Fruit fly (Drosophila melanogaster) whole organism, embryonic: Measurements from ENCODE around the gene CG2182.

ENCODE experiments used
- Ada2b ChIP-seq: fragments of 200-800 bp; sonication (Bioruptor generic); IDR thresholded peaks from 2 replicates; pipeline ENCODE4 v1.3.6; 2022; ENCODE audit warnings: missing biosample characterization, missing genetic modification characterization
- Asciz ChIP-seq: fragments of 200-800 bp; sonication (Bioruptor generic); optimal IDR thresholded peaks from 2 replicates; lab custom pipeline; 2017; ENCODE audit warnings: missing biosample characterization, mild to moderate bottlenecking, missing genetic modification characterization, missing genetic modification reagents
- Blimp-1 ChIP-seq: fragments of 200-800 bp; sonication (Bioruptor generic); optimal IDR thresholded peaks from 3 replicates; lab custom pipeline; 2018; ENCODE audit warnings: missing biosample characterization, missing genetic modification characterization, mild to moderate bottlenecking, moderate library complexity, missing genetic modification reagents
- CG10274 ChIP-seq: fragments of 200-800 bp; sonication (Bioruptor generic); optimal IDR thresholded peaks from 3 replicates; lab custom pipeline; 2017; ENCODE audit warnings: missing biosample characterization, mild to moderate bottlenecking, missing genetic modification characterization
- CG10321 ChIP-seq: fragments of 200-800 bp; sonication (Bioruptor generic); IDR thresholded peaks from 2 replicates; pipeline ENCODE4 v1.3.6; 2022; ENCODE audit warnings: missing biosample characterization, missing genetic modification characterization
- CG12219 ChIP-seq: fragments of 200-800 bp; sonication (Bioruptor generic); optimal IDR thresholded peaks from 3 replicates; lab custom pipeline; 2018; ENCODE audit warnings: missing biosample characterization, mild to moderate bottlenecking, missing genetic modification characterization
- CG12299 ChIP-seq: fragments of 200-800 bp; sonication (Bioruptor generic); optimal IDR thresholded peaks from 2 replicates; lab custom pipeline; 2018; ENCODE audit warnings: missing biosample characterization, mild to moderate bottlenecking, missing genetic modification characterization
- CG12942 ChIP-seq: fragments of 200-800 bp; sonication (Bioruptor generic); optimal IDR thresholded peaks from 3 replicates; lab custom pipeline; 2016; ENCODE audit warnings: missing biosample characterization, missing genetic modification characterization
- CG13287 ChIP-seq: fragments of 200-800 bp; sonication (Bioruptor generic); IDR thresholded peaks from 2 replicates; pipeline ENCODE4 v1.3.6; 2022; ENCODE audit warnings: missing biosample characterization, missing genetic modification characterization; ENCODE audit not compliant: partially characterized antibody
- CG17328 ChIP-seq: fragments of 200-800 bp; sonication (Bioruptor generic); IDR thresholded peaks from 2 replicates; pipeline ENCODE4 v1.3.6; 2022; ENCODE audit warnings: missing biosample characterization, missing genetic modification characterization
- CG18619 ChIP-seq: fragments of 200-800 bp; sonication (Bioruptor generic); optimal IDR thresholded peaks from 3 replicates; lab custom pipeline; 2017; ENCODE audit warnings: missing biosample characterization, mild to moderate bottlenecking, missing genetic modification characterization
- CG2202 ChIP-seq: fragments of 200-800 bp; sonication (Bioruptor generic); optimal IDR thresholded peaks from 2 replicates; lab custom pipeline; 2018; ENCODE audit warnings: missing biosample characterization, mild to moderate bottlenecking, missing genetic modification characterization
- CG31365 ChIP-seq: fragments of 200-800 bp; sonication (Bioruptor generic); optimal IDR thresholded peaks from 2 replicates; lab custom pipeline; 2018; ENCODE audit warnings: missing biosample characterization, mild to moderate bottlenecking, missing genetic modification characterization
- CG31388 ChIP-seq: fragments of 200-800 bp; sonication (Bioruptor generic); optimal IDR thresholded peaks from 2 replicates; lab custom pipeline; 2016; ENCODE audit warnings: missing biosample characterization, missing genetic modification characterization
- CG32532 ChIP-seq: fragments of 200-800 bp; sonication (Bioruptor generic); IDR thresholded peaks from 2 replicates; pipeline ENCODE4 v1.3.6; 2022; ENCODE audit warnings: missing biosample characterization, missing genetic modification characterization
- CG3407 ChIP-seq: fragments of 200-800 bp; sonication (Bioruptor generic); optimal IDR thresholded peaks from 2 replicates; lab custom pipeline; 2018; ENCODE audit warnings: missing biosample characterization, mild to moderate bottlenecking, missing genetic modification characterization
- CG34422 ChIP-seq: fragments of 200-800 bp; sonication (Bioruptor generic); IDR thresholded peaks from 3 replicates; pipeline ENCODE4 v1.3.6; 2022; ENCODE audit warnings: missing biosample characterization, missing genetic modification characterization
- CG43689 ChIP-seq: fragments of 200-800 bp; sonication (Bioruptor generic); IDR thresholded peaks from 2 replicates; pipeline ENCODE4 v1.3.6; 2022; ENCODE audit warnings: missing biosample characterization, missing genetic modification characterization
- CG4730 ChIP-seq: fragments of 200-800 bp; sonication (Bioruptor generic); IDR thresholded peaks from 2 replicates; pipeline ENCODE4 v1.3.6; 2022; ENCODE audit warnings: missing biosample characterization, missing genetic modification characterization
- Chrac-16 ChIP-seq: fragments of 200-800 bp; sonication (Bioruptor generic); optimal IDR thresholded peaks from 3 replicates; lab custom pipeline; 2016; ENCODE audit warnings: missing biosample characterization, missing genetic modification characterization
- D ChIP-seq, 2 experiments: fragments of 200-800 bp in 1 of 2; fragments of >200 bp in 1 of 2; sonication (Bioruptor generic) in 1 of 2; optimal IDR thresholded peaks; 2 replicates in 1 of 2; 3 replicates in 1 of 2; lab custom pipeline; 2017; ENCODE audit warnings: mild to moderate bottlenecking in 1 of 2, missing biosample characterization in 1 of 2, missing genetic modification characterization in 1 of 2, missing genetic modification reagents in 1 of 2
- D19B ChIP-seq: fragments of 200-800 bp; sonication (Bioruptor generic); optimal IDR thresholded peaks from 2 replicates; lab custom pipeline; 2017; ENCODE audit warnings: missing biosample characterization, mild to moderate bottlenecking, missing genetic modification characterization
- Dad ChIP-seq: fragments of 200-800 bp; sonication (Bioruptor generic); optimal IDR thresholded peaks from 3 replicates; lab custom pipeline; 2016; ENCODE audit warnings: missing biosample characterization, missing genetic modification characterization
- E2f2 ChIP-seq: fragments of 200-800 bp; sonication (Bioruptor generic); IDR thresholded peaks from 2 replicates; pipeline ENCODE4 v1.3.6; 2022; ENCODE audit warnings: missing biosample characterization, missing genetic modification characterization
- Lpt ChIP-seq: fragments of >200 bp; optimal IDR thresholded peaks from 2 replicates; lab custom pipeline; 2018; ENCODE audit warnings: missing biosample characterization, missing genetic modification characterization
- Nf-YA ChIP-seq: fragments of 200-800 bp; sonication (Bioruptor generic); IDR thresholded peaks from 2 replicates; pipeline ENCODE4 v1.3.6; 2022; ENCODE audit warnings: missing biosample characterization, missing genetic modification characterization
- Optix ChIP-seq: fragments of 200-800 bp; sonication (Bioruptor generic); IDR thresholded peaks from 3 replicates; pipeline ENCODE4 v1.3.6; 2022; ENCODE audit warnings: missing biosample characterization, missing genetic modification characterization
- Sox100B ChIP-seq: fragments of 200-800 bp; sonication (Bioruptor generic); optimal IDR thresholded peaks from 3 replicates; lab custom pipeline; 2018; ENCODE audit warnings: missing biosample characterization, mild to moderate bottlenecking, missing genetic modification characterization
- abd-A ChIP-seq: fragments of 200-800 bp; sonication (Bioruptor generic); optimal IDR thresholded peaks from 3 replicates; lab custom pipeline; 2019; ENCODE audit warnings: missing biosample characterization, mild to moderate bottlenecking, missing genetic modification characterization, moderate library complexity
- amos ChIP-seq: fragments of 200-800 bp; sonication (Bioruptor generic); IDR thresholded peaks from 2 replicates; pipeline ENCODE4 v1.3.6; 2022; ENCODE audit warnings: missing biosample characterization, missing genetic modification characterization; ENCODE audit not compliant: partially characterized antibody
- az2 ChIP-seq: fragments of 200-800 bp; sonication (Bioruptor generic); optimal IDR thresholded peaks from 3 replicates; lab custom pipeline; 2016; ENCODE audit warnings: missing biosample characterization, missing genetic modification characterization
- cad ChIP-seq: fragments of >200 bp; optimal IDR thresholded peaks from 2 replicates; lab custom pipeline; 2017; ENCODE audit warnings: missing biosample characterization, missing genetic modification characterization
- cato ChIP-seq: fragments of 200-800 bp; sonication (Bioruptor generic); optimal IDR thresholded peaks from 2 replicates; lab custom pipeline; 2016; ENCODE audit warnings: missing biosample characterization, missing genetic modification characterization, borderline replicate concordance
- chn ChIP-seq: fragments of 200-800 bp; sonication (Bioruptor generic); optimal IDR thresholded peaks from 2 replicates; lab custom pipeline; 2016; ENCODE audit warnings: missing biosample characterization, missing genetic modification characterization
- da ChIP-seq: fragments of 200-800 bp; sonication (Bioruptor generic); optimal IDR thresholded peaks from 2 replicates; lab custom pipeline; 2016; ENCODE audit warnings: missing biosample characterization, missing genetic modification characterization
- danr ChIP-seq: fragments of 200-800 bp; sonication (Bioruptor generic); IDR thresholded peaks from 2 replicates; pipeline ENCODE4 v1.3.6; 2022; ENCODE audit warnings: missing biosample characterization, missing genetic modification characterization
- en ChIP-seq: fragments of 200-800 bp; sonication (Bioruptor generic); optimal IDR thresholded peaks from 2 replicates; lab custom pipeline; 2016; ENCODE audit warnings: missing biosample characterization, missing genetic modification characterization
- exex ChIP-seq: fragments of 200-800 bp; sonication (Bioruptor generic); optimal IDR thresholded peaks from 4 replicates; lab custom pipeline; 2018; ENCODE audit warnings: missing biosample characterization, mild to moderate bottlenecking, missing genetic modification characterization, moderate library complexity
- gro ChIP-seq: fragments of 200-800 bp; sonication (Bioruptor generic); optimal IDR thresholded peaks from 2 replicates; lab custom pipeline; 2016; ENCODE audit warnings: missing biosample characterization, missing genetic modification characterization
- gsb-n ChIP-seq: fragments of 200-800 bp; sonication (Bioruptor generic); optimal IDR thresholded peaks from 3 replicates; lab custom pipeline; 2018; ENCODE audit warnings: missing biosample characterization, mild to moderate bottlenecking, missing genetic modification characterization
- hb ChIP-seq: fragments of 200-800 bp; sonication (Bioruptor generic); IDR thresholded peaks from 3 replicates; pipeline ENCODE4 v1.3.6; 2022; ENCODE audit warnings: missing biosample characterization, missing genetic modification characterization; ENCODE audit not compliant: partially characterized antibody
- lola ChIP-seq, 3 experiments: fragments of >200 bp in 2 of 3; fragments of 200-800 bp in 1 of 3; sonication (Bioruptor generic) in 1 of 3; optimal IDR thresholded peaks; 2 replicates each; lab custom pipeline; 2017 to 2019; ENCODE audit warnings: missing biosample characterization in 3 of 3, missing genetic modification characterization in 3 of 3, mild to moderate bottlenecking in 1 of 3, moderate library complexity in 1 of 3
- maf-S ChIP-seq: fragments of 200-800 bp; sonication (Bioruptor generic); optimal IDR thresholded peaks from 2 replicates; lab custom pipeline; 2016; ENCODE audit warnings: missing biosample characterization, missing genetic modification characterization
- prd ChIP-seq, 3 experiments: fragments of >200 bp in 2 of 3; fragments of 200-800 bp in 1 of 3; sonication (Bioruptor generic) in 1 of 3; optimal IDR thresholded peaks in 2 of 3; IDR thresholded peaks in 1 of 3; 2 replicates in 2 of 3; 3 replicates in 1 of 3; pipeline versions ENCODE4 v1.3.6 to Lab custom; 2017 to 2022; ENCODE audit warnings: missing biosample characterization in 1 of 3, missing genetic modification characterization in 1 of 3
- sc ChIP-seq, 3 experiments: fragments of >200 bp in 2 of 3; fragments of 200-800 bp in 1 of 3; sonication (Bioruptor generic) in 1 of 3; optimal IDR thresholded peaks; 2 replicates in 2 of 3; 3 replicates in 1 of 3; lab custom pipeline; 2017; ENCODE audit warnings: mild to moderate bottlenecking in 1 of 3, missing biosample characterization in 1 of 3, missing genetic modification characterization in 1 of 3, missing genetic modification reagents in 1 of 3
- vnd ChIP-seq: fragments of 200-800 bp; sonication (Bioruptor generic); IDR thresholded peaks from 3 replicates; pipeline ENCODE4 v1.3.6; 2022; ENCODE audit warnings: missing biosample characterization, missing genetic modification characterization; ENCODE audit not compliant: partially characterized antibody
- zen2 ChIP-seq: fragments of 200-800 bp; sonication (Bioruptor generic); IDR thresholded peaks from 3 replicates; pipeline ENCODE4 v1.3.6; 2022; ENCODE audit warnings: missing biosample characterization, missing genetic modification characterization; ENCODE audit not compliant: partially characterized antibody

Gene CG2182

dm6 chr3R:5672658-5673217, 13.0 kb upstream of the CG2182 start (continued):
- no peak for TF ChIP-seq D (optimal IDR thresholded peaks at IDR 0.05; lab: Kevin White, UChicago)
- TF ChIP-seq D (GFP tag; optimal IDR thresholded peaks at IDR 0.05; lab: Kevin White, UChicago), result peak; percentile 74
- TF ChIP-seq danr (GFP tag; lab: Robert Waterston, UW), result no peak
- no peak for TF ChIP-seq Lpt (GFP tag; lab: Kevin White, UChicago)
- TF ChIP-seq exex, result peak; percentile 78
- no peak for TF ChIP-seq Ada2b (GFP tag; lab: Robert Waterston, UW)
- peak; percentile 91 for TF ChIP-seq CG12299 (tag; lab: Kevin White, UChicago)
- no peak for TF ChIP-seq prd (optimal IDR thresholded peaks at IDR 0.05; lab: Kevin White, UChicago)
- TF ChIP-seq prd (GFP tag; IDR thresholded peaks at IDR 0.05; lab: Robert Waterston, UW), result peak; percentile 42; the same call in 2 of the 3 replicates
- TF ChIP-seq Nf-YA (GFP tag; lab: Robert Waterston, UW), result peak; percentile 36; the same call in 1 of the 2 replicates
- peak; percentile 46; the same call in 1 of the 3 replicates for TF ChIP-seq Optix (GFP tag; lab: Robert Waterston, UW)
- TF ChIP-seq Chrac-16 (GFP tag; lab: Kevin White, UChicago), result no peak
- TF ChIP-seq CG12219 (GFP tag; lab: Kevin White, UChicago), result peak; percentile 77
- peak; percentile 54; the same call in 1 of the 2 replicates for TF ChIP-seq E2f2 (GFP tag; lab: Robert Waterston, UW)
- TF ChIP-seq CG31388 (GFP tag; lab: Kevin White, UChicago), result no peak
- peak in 1 of 3 experiments; percentile 44 for TF ChIP-seq lola (GFP tag; optimal IDR thresholded peaks at IDR 0.05; lab: Kevin White, UChicago)
- TF ChIP-seq D19B, result peak; percentile 40
- TF ChIP-seq CG31365, result peak; percentile 87
- no peak for TF ChIP-seq cad
- TF ChIP-seq sc (optimal IDR thresholded peaks at IDR 0.05; lab: Kevin White, UChicago), result no peak
- TF ChIP-seq sc (GFP tag; optimal IDR thresholded peaks at IDR 0.05; lab: Kevin White, UChicago), result peak; percentile 77
- no peak; the same call in 1 of the 2 replicates for TF ChIP-seq amos
- TF ChIP-seq vnd (GFP tag; lab: Robert Waterston, UW), result no peak
- peak; percentile 58 for TF ChIP-seq CG12942 (GFP tag; lab: Kevin White, UChicago)
- TF ChIP-seq az2, result no peak
- TF ChIP-seq CG13287 (GFP tag; lab: Robert Waterston, UW), result peak; percentile 26; the same call in 1 of the 2 replicates
- peak; percentile 39 for TF ChIP-seq chn (GFP tag; lab: Kevin White, UChicago)
- no peak for TF ChIP-seq Sox100B (GFP tag; lab: Kevin White, UChicago)
- TF ChIP-seq CG17328 (GFP tag; lab: Robert Waterston, UW), result peak; percentile 57
- peak; percentile 94 for TF ChIP-seq Asciz (GFP tag; lab: Kevin White, UChicago)
- TF ChIP-seq da (GFP tag; lab: Kevin White, UChicago), result no peak
- TF ChIP-seq CG3407 (GFP tag; lab: Kevin White, UChicago), result peak; percentile 91
- TF ChIP-seq CG10274 (GFP tag; lab: Kevin White, UChicago), result peak; percentile 48
- TF ChIP-seq CG4730, result peak; percentile 16; the same call in 1 of the 2 replicates
- peak; percentile 84 for TF ChIP-seq gsb-n (tag; lab: Kevin White, UChicago)
- TF ChIP-seq zen2 (GFP tag; lab: Robert Waterston, UW), result no peak
- TF ChIP-seq maf-S (GFP tag; lab: Kevin White, UChicago), result peak; percentile 56
- peak; percentile 54 for TF ChIP-seq Dad (GFP tag; lab: Kevin White, UChicago)
- no peak for TF ChIP-seq hb
- TF ChIP-seq CG43689 (GFP tag; lab: Robert Waterston, UW), result no peak
- TF ChIP-seq abd-A (tag; lab: Kevin White, UChicago), result no peak
- peak; percentile 87 for TF ChIP-seq CG2202 (tag; lab: Kevin White, UChicago)
- TF ChIP-seq CG34422 (GFP tag; lab: Robert Waterston, UW), result peak; percentile 80; the same call in 1 of the 3 replicates
- peak; percentile 46; the same call in 1 of the 2 replicates for TF ChIP-seq CG10321
- TF ChIP-seq en (GFP tag; lab: Kevin White, UChicago), result peak; percentile 47
- TF ChIP-seq cato (GFP tag; lab: Kevin White, UChicago), result no peak
- TF ChIP-seq CG18619 (GFP tag; lab: Kevin White, UChicago), result peak; percentile 86
- peak; percentile 76 for TF ChIP-seq Blimp-1
- TF ChIP-seq CG32532, result peak; percentile 35; the same call in 1 of the 2 replicates
- peak; percentile 79 for TF ChIP-seq gro (GFP tag; lab: Kevin White, UChicago)
